Worm (Caenorhabditis elegans) whole organism, mixed stage, embryonic: ENCODE measurements around the gene ZK154.1.

ENCODE experiments used
- elt-3 ChIP-seq: fragments of 150-350 bp; optimal IDR thresholded peaks from 2 replicates; lab custom pipeline; 2014; ENCODE audit warnings: missing biosample characterization, missing genetic modification characterization
- lsy-2 ChIP-seq: fragments of 150-350 bp; optimal IDR thresholded peaks from 2 replicates; lab custom pipeline; 2014; ENCODE audit warnings: missing biosample characterization, missing genetic modification characterization
- nhr-237 ChIP-seq: fragments of 150-350 bp; optimal IDR thresholded peaks from 2 replicates; lab custom pipeline; 2014; ENCODE audit warnings: missing biosample characterization, missing genetic modification characterization
- pha-4 ChIP-seq: fragments of 150-350 bp; optimal IDR thresholded peaks from 2 replicates; lab custom pipeline; 2018; ENCODE audit warnings: missing biosample characterization, missing genetic modification reagents, missing genetic modification characterization
- sem-2 ChIP-seq: fragments of 200-800 bp; sonication (Bioruptor generic); optimal IDR thresholded peaks from 2 replicates; lab custom pipeline; 2018; ENCODE audit warnings: mild to moderate bottlenecking, missing genetic modification characterization, missing compliant biosample characterization
- sptf-1 ChIP-seq: sonication (generic microtip); optimal IDR thresholded peaks from 2 replicates; lab custom pipeline; 2017; ENCODE audit warnings: mild to moderate bottlenecking, missing genetic modification characterization, moderate library complexity, missing compliant biosample characterization

- TF ChIP-seq lsy-2 (tag; lab: Kevin White, UChicago), result no peak
- no peak for TF ChIP-seq nhr-237 (tag; lab: Kevin White, UChicago)
- TF ChIP-seq sem-2 (GFP tag; lab: Kevin White, UChicago), result no peak
- TF ChIP-seq elt-3, result no peak
- TF ChIP-seq pha-4 (tag; lab: Kevin White, UChicago), result no peak
- TF ChIP-seq sptf-1, result no peak
These were observed 12.4 kb downstream of the ZK154.1 start for ce11 chrX:7791802-7792201.
